Fruit fly (Drosophila melanogaster): Measurements from ENCODE around the gene CG5273.
A peak's percentile ranks its signal among the peaks of the same experiment; 100 is the strongest.

CG5273 gene

DNA sequence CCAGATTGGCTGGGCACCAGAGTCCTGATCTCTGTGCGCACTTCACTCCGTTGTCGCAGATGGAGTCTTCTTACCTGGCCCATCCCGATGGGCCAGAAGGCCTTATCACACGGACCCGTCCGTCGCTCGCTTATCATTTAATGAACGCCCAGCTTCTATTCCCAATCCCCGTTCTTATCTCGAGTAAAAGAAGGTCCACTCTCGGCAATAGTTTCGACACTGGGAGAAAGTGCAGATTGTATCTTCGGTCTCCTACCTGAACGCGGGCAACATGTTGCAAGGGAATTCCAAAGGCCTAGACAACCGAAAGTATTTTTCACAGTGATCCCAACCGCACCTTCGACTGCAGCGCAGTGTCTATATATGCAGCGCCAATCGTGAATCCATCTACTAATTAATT is 6.7 kb downstream of the CG5273 start:
- no peak for TF ChIP-seq noc (tag; optimal IDR thresholded peaks at IDR 0.05)

DNA sequence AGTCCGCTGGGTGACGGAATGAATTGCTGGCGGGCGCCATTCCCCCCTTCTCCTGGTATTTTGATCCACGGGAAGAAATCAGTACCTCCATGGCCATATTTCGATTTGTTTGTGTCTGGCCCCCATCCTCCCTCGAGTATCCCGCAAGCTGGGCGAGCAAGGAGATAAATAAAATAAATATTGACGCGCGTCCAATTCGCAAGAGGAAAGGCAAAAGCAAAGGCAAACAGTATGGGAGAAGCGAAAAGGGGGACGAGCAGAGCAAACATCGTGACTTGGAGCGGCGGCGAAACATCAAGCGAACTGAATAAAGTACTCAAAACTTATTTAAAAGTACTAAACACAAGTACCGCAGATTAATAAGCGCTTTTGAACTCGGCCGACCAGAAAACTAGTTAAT is 8.5 kb downstream of the CG5273 start:
- TF ChIP-seq noc (tag; optimal IDR thresholded peaks at IDR 0.05) = peak; percentile 13

DNA sequence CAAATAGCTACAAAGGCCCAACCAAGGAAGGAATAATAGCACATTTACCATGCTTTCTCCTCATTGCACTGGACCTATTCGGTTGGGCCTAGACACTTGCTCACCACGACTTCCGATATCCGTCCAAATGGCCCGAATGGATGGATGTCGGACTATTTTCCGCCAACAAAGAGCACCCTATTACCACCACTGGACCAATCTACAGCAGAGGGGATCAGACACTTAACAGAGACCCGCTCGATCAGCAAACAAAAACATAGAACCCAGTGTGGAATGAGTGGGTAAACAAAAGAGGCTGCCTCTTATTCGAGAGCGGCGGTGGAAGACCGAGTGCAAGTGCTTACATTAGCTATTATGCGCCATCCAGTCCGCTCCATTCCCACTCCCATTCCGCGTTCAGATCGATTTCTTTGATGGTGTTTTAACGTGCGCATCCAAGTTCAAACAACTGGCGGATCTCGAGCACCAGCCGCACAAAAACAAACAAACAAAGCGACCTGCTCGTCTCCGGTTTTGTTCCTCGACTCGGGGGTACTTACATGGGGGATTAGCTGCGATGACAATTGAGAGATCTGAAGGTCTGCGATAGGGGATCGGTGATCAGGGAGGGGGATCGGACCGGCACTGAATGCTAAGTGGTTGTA is 9.2 kb downstream of the CG5273 start:
- no peak for TF ChIP-seq noc (tag; optimal IDR thresholded peaks at IDR 0.05)

DNA sequence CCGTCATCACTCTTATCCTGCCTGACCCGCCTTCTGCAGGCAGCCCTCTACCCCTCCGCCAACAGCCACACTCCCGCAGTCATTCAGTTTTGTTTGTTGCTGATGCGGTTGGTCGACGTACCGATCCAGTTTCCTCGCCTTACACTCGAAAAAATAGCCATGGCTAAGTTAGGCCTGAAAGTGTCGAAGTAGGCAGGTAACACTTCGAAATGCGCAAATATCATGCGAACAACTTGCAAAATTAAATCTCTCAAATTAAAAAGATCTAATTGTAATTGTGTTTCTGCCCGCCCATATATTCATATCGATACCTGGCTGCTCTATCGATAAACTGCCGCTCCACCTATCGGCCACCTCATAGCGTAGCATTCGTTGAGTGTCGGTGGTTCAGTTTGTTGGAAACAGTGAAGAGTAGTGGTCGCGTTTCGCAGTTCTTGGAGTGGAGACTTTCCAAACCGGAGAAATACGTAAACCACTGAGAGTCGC is 10.3 kb downstream of the CG5273 start, which contains the start of gene fz3:
Gene fz3, plus strand, starts transcription at position 307 of the 486 bp plus-strand sequence.
- no peak for TF ChIP-seq noc (tag; optimal IDR thresholded peaks at IDR 0.05)

DNA sequence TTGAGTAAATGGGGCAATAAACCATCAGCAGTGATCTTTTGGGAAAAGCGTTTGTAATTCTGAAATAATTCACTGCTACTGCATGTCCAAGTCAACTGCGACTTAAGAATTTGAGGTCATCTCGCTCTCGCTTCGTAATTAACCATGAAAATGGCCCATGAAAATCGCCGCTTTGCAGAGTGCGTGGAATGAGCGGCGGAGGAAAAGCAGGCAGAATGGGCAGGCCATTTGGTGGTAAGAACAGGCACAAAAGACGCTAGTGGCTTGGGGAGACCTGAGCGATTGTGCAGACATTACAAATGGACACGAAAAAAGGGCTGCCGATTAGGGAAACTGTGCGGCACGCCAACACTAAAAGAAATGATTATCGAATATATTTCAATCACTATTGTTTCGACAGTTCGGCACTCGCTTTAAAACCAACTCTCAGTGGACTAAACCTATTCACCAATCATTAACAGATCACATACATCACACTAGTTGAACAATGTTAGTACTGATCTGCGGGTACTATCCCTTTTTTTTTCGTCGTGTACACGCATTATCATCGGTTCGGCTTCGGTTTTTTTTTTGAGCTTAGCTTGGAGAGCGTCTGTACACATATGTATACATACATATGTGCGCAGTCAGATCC is 12.2 kb downstream of the CG5273 start:
- no peak for TF ChIP-seq noc (tag; optimal IDR thresholded peaks at IDR 0.05)

DNA sequence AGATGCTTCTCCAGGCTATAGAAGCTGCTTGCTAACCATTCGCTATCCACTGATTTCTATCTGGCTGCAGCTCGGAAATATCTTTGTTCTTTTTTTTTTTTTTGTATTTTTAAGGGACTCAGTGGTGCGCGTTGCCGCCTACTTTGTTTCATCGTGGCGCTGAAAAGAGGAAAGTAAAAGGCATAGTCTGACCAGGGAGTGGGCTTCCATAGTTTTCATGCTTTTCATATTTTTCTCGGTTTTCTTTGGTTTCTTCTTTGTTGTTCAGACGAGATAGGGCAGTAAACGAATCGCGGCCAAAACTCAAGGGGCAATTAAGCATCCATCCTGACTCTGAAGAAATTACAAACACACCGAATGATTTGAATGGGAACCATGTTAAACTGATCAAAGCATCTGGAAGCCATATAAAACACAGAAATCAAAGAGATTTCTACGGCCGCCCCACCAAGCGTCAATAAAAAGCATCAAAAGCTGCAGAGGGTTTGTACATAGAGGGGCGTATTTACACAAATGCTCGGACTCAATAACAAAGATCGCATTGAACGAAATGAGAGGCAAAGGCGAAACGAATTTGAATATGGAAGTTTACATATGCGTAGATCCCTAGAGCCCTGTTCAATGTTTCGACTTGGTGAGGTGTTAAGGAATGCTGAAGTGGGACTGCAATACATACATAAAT is 13.1 kb downstream of the CG5273 start:
- no peak for TF ChIP-seq noc (tag; optimal IDR thresholded peaks at IDR 0.05)

DNA sequence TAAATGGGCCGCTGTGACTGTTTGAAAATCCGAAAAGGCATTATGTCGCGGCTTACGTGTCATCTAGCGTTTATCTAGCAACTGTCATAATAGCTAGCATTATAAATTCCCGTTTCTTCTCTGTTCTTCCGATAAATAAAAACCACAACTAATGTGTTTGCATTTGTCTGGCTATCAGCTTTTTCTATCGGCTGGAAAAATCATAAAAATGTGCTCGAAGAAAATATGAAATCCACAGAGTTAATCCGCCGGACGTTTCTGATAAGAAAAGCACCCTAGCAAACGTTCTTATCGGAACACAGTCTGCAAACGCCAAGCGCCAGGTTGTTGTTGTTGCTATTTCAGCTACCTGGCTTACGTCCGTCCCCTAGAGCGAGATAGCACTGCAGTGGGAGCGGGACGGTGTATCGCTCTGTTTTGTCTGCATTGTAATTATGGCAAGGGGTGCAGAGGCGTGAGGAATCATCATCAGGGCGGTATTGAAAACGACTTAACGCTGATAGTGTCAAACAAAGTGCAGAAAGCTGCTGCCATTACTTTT is 14.8 kb downstream of the CG5273 start:
- no peak for TF ChIP-seq noc (tag; optimal IDR thresholded peaks at IDR 0.05)

DNA sequence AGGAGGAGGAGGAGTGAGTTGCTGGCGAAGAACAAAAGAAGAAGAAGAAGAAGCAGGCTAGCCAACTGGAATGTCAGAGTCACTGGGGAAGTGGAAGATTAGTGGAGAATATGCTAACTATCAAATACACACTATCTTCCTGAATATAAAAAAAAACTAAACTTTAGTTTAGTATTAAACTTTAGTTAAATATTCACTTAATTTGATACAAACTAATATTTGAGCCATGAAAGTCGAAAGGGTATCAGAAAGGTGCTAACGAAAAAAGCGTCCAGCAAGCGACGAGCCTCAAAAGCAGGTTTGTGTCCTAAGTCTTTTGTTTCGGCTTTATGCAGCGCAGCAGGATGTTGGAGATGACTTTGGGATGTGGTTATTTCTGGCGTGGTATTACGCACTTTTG is 15.8 kb downstream of the CG5273 start:
- TF ChIP-seq noc (tag; optimal IDR thresholded peaks at IDR 0.05) = no peak

DNA sequence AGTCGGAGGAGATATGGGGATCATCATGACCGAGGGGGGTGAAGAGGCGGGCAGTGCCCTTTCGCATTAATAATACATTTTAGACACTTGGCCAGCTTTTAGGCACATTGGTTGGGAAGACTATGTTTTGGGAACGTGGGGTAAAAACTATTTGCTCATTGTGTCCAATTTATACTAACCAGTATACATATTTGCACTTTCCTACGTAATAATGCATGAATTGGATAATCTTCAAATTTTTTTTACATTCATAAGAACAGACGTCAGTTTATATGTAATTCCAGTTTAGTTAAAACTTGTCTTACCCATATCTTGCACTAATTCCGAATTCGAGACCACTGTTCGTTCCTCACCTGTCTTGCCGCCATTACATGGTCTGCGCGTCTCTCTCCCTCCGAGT is 19.9 kb downstream of the CG5273 start:
- TF ChIP-seq noc (tag; optimal IDR thresholded peaks at IDR 0.05) = no peak

DNA sequence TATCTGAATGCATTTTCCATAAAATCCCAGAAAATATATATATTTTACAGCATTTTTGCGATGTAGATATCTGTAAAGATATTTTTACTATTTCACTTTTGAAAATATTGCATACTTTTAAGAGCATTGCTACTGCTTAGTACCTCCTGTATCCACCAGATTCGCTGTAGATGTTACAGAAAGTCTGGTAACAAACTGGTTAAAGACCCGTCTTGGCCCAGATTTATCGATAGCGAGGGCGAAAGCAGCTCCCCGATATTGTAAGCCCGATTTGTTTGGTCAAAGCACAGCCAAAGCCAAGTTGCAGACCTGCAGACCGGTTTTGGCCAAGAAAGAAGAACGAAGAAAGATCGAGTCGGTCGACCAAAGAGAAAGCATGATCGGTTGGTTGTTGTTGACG is 25.1 kb downstream of the CG5273 start, which contains the start of gene tw:
Gene tw, plus strand, starts transcription at position 291 of the 400 bp plus-strand sequence.
- TF ChIP-seq noc (tag; optimal IDR thresholded peaks at IDR 0.05) = no peak

DNA sequence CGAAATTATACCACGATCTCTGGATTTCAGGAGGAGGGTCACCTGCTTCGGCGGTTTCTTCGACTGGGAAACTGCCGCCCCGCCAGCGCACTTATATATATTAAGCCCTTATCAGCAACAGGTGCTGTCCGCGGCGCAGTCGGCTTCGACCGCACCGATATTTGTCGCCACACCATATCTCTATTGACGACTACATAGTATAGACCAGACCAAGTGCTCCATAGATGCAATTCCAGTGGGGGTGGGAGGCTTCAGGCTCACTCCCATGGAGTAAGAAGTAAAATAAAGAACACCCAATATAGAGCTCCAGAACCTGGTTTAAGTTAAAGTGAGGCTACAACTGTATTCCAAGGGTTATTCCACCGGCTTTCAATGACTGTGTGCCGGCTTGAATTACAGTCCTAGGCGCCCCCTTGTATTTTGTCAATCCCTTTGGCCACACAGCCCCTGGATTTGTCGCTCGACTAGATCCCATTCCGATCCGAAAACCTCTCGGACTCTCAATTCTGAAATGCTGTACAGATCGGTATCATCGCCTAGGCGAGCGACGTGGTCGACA is 30.7 kb downstream of the CG5273 start, which contains the start of gene CG13360:
Gene CG13360, minus strand, starts transcription at position 51 of the 559 bp plus-strand sequence.
- no peak for TF ChIP-seq noc (tag; optimal IDR thresholded peaks at IDR 0.05)

DNA sequence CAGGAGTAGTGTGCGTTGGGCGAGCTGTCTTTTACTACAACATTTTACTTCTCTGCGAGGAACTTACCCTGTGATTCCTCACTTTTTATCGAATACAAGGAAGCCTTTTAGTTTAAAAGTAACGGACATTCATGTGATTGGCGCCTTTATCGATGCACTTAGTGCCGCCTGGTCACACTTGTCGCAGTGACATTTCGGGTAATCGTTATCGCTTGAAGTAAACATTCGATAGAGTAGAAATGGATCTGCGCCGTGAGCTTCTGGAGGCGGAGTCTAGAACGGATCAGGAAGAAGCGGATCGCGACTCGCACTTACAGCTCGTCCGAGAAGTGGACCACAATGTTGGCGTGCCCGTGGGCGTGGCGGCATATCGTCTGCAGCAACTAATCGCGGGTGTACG is 33.5 kb downstream of the CG5273 start, which contains the start of gene CG16989:
Gene CG16989, plus strand, starts transcription at position 225 of the 400 bp plus-strand sequence.
- TF ChIP-seq noc (tag; optimal IDR thresholded peaks at IDR 0.05) = no peak

DNA sequence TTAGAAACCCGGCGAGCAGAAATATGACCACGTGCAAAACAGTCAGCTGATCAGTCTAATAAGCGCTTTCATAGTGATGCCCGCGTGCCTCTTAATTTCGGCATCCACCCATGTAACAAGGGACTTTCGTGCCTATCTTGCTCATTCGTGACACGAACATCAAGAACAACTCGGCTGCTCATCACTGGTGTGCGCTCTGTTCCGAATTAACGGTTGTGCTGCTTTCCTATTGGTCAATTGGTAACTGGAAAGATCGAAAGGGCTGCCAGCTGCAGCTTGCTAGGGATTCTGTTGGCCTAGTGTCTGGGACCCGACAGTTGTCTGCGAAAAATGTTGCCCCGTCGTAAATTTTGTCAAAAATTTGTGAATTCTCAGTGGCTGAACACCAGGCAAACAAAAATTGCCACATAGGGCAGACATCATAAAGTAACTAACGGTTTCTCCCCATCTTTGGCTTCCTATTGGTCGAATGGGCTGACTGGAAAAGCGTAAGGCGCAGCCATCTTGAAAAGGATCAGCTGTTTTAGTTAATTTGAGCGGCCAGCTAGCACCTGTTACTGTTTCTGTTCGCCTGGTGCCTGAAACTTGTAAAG is 37.1 kb downstream of the CG5273 start:
- TF ChIP-seq noc (tag; optimal IDR thresholded peaks at IDR 0.05) = peak; percentile 17

DNA sequence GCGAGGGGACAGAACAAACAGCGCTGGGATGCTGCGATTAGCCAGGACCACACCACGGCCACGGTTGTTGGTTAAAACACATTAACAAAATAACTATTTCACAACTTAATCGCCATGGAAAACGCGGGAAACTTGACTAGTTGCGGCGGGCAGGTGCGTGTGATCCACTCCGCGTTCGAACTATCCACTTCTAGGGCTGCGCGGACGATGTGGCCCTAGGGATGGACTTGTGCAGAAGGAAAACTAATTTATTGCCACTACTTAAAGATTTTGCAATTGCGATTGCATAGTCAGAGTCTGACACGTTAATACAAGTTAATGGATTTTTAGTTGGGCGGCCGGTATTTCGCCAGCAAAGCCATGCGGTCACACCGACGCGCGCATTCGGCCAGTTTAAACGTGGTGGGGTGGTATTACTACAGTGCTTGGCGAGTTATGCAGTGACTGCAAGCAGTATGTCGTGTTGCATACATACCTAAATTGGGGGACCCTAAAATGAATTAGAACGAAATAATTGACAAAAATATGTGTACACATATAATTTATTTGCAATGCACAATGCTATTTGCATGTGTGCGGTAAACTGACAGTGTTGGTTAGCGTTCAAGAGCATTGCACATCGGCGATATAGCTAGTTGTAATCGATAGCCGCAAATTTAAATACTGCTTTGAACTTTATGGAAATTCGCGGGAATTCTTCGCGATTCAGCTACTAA is 41.9 kb downstream of the CG5273 start, which contains the start of gene Rbf:
Gene Rbf, minus strand, starts transcription at position 323 of the 716 bp plus-strand sequence.
- TF ChIP-seq noc (tag; optimal IDR thresholded peaks at IDR 0.05) = peak; percentile 3

DNA sequence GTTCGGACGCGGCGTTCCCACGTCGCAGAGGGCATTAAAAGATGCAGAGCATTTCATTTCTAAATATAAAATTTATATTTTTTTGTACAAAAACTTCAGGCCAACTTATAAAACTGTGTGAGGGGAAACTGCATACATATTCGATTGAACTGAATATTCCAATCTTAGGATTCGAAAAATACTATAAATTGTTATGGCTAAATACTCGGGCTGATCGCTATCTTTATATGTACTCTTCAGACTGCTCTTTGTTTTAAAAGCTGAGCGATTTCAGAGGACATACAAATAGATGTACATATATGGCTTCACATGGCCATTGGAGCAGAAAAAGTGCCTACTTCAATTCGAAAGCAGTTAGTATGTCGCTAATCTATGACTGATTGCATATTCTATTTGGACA is 44.0 kb downstream of the CG5273 start, which contains the start of gene CG13359:
Gene CG13359, minus strand, starts transcription at position 101 of the 400 bp plus-strand sequence.
- TF ChIP-seq noc (tag; optimal IDR thresholded peaks at IDR 0.05) = no peak

Data from whole organism, larva.